Worm (Caenorhabditis elegans) whole organism, L4 larva: Measurements from ENCODE around the gene srh-219.
A peak's percentile ranks its signal among the peaks of the same experiment; 100 is the strongest.

Experiments used
- F10B5.3 ChIP-seq: sonication (generic microtip); optimal IDR thresholded peaks from 2 replicates; lab custom pipeline; 2016; ENCODE audit warnings: mild to moderate bottlenecking, missing genetic modification characterization, missing compliant biosample characterization
- F37D6.2 ChIP-seq: sonication (generic microtip); optimal IDR thresholded peaks from 2 replicates; lab custom pipeline; 2016; ENCODE audit warnings: mild to moderate bottlenecking, missing genetic modification characterization, missing compliant biosample characterization
- F49E8.2 ChIP-seq: sonication (generic microtip); optimal IDR thresholded peaks from 2 replicates; lab custom pipeline; 2016; ENCODE audit warnings: missing compliant biosample characterization, mild to moderate bottlenecking, missing genetic modification characterization, borderline replicate concordance
- T26A8.4 ChIP-seq: fragments of 200-800 bp; sonication (Bioruptor generic); IDR thresholded peaks from 2 replicates; pipeline ENCODE4 v1.3.6; 2022; ENCODE audit warnings: missing genetic modification characterization, missing compliant biosample characterization
- Y5F2A.4 ChIP-seq: fragments of 200-800 bp; sonication (Bioruptor generic); optimal IDR thresholded peaks from 2 replicates; lab custom pipeline; 2018; ENCODE audit warnings: mild to moderate bottlenecking, missing genetic modification characterization, missing compliant biosample characterization
- ama-1 ChIP-seq: fragments of 150-350 bp; optimal IDR thresholded peaks from 2 replicates; lab custom pipeline; 2014; ENCODE audit warnings: inconsistent platforms, mixed read lengths
- arid-1 ChIP-seq: fragments of 200-800 bp; sonication (Bioruptor generic); conservative IDR thresholded peaks from 2 replicates; pipeline ENCODE4 v1.3.6; 2022; ENCODE audit warnings: missing genetic modification reagents, missing genetic modification characterization, missing compliant biosample characterization
- attf-4 ChIP-seq: sonication (generic microtip); optimal IDR thresholded peaks from 3 replicates; lab custom pipeline; 2017; ENCODE audit warnings: missing biosample characterization, missing genetic modification characterization
- ceh-20 ChIP-seq: fragments of 200-800 bp; sonication (Bioruptor generic); IDR thresholded peaks from 2 replicates; pipeline ENCODE4 v1.3.6; 2022; ENCODE audit warnings: missing genetic modification reagents, missing genetic modification characterization, missing compliant biosample characterization
- ceh-62 ChIP-seq: sonication (generic microtip); optimal IDR thresholded peaks from 2 replicates; lab custom pipeline; 2017; ENCODE audit warnings: missing biosample characterization, missing genetic modification characterization
- ces-1 ChIP-seq: fragments of 150-350 bp; sonication (generic microtip); optimal IDR thresholded peaks from 4 replicates; lab custom pipeline; 2014; ENCODE audit warnings: missing biosample characterization, missing genetic modification reagents, missing genetic modification characterization
- daf-12 ChIP-seq: fragments of 150-350 bp; optimal IDR thresholded peaks from 2 replicates; lab custom pipeline; 2014; ENCODE audit warnings: missing biosample characterization, missing genetic modification reagents, missing genetic modification characterization
- daf-16 ChIP-seq, 3 experiments: sonication (generic microtip); optimal IDR thresholded peaks; 2 replicates each; lab custom pipeline; 2016 to 2017; ENCODE audit warnings: missing genetic modification characterization in 3 of 3, missing genetic modification reagents in 3 of 3, mild to moderate bottlenecking in 2 of 3, missing compliant biosample characterization in 2 of 3, missing biosample characterization in 1 of 3, moderate library complexity in 1 of 3
- daf-19 ChIP-seq: fragments of 200-800 bp; sonication (Bioruptor generic); conservative IDR thresholded peaks from 2 replicates; pipeline ENCODE4 v1.3.6; 2022; ENCODE audit warnings: missing genetic modification characterization, missing compliant biosample characterization
- dmd-6 ChIP-seq: fragments of 200-800 bp; sonication (Bioruptor generic); IDR thresholded peaks from 2 replicates; pipeline ENCODE4 v1.3.6; 2022; ENCODE audit warnings: missing genetic modification reagents, missing genetic modification characterization, missing compliant biosample characterization
- dmd-8 ChIP-seq: fragments of 200-800 bp; sonication (Bioruptor generic); IDR thresholded peaks from 2 replicates; pipeline ENCODE4 v1.3.6; 2022; ENCODE audit warnings: missing genetic modification characterization, missing compliant biosample characterization
- duxl-1 ChIP-seq: sonication (generic microtip); optimal IDR thresholded peaks from 2 replicates; lab custom pipeline; 2016; ENCODE audit warnings: mild to moderate bottlenecking, missing genetic modification characterization, moderate library complexity, missing compliant biosample characterization; ENCODE audit not compliant: poor library complexity
- dve-1 ChIP-seq: sonication (generic microtip); optimal IDR thresholded peaks from 2 replicates; lab custom pipeline; 2017; ENCODE audit warnings: antibody characterized with exemption, mild to moderate bottlenecking, missing genetic modification characterization, missing compliant biosample characterization; ENCODE audit not compliant: insufficient read depth
- egl-43 ChIP-seq: fragments of 200-800 bp; sonication (Bioruptor generic); IDR thresholded peaks from 2 replicates; pipeline ENCODE4 v1.3.6; 2022; ENCODE audit warnings: missing genetic modification reagents, missing genetic modification characterization, missing compliant biosample characterization
- hmg-1.1 ChIP-seq: fragments of 200-800 bp; sonication (Bioruptor generic); IDR thresholded peaks from 2 replicates; pipeline ENCODE4 v1.3.6; 2022; ENCODE audit warnings: missing genetic modification reagents, missing genetic modification characterization, missing compliant biosample characterization
- lim-7 ChIP-seq: fragments of 200-800 bp; sonication (Bioruptor generic); IDR thresholded peaks from 2 replicates; pipeline ENCODE4 v1.3.6; 2022; ENCODE audit warnings: missing genetic modification characterization, missing compliant biosample characterization
- lin-13 ChIP-seq: fragments of 150-350 bp; optimal IDR thresholded peaks from 2 replicates; lab custom pipeline; 2014; ENCODE audit warnings: missing biosample characterization, missing genetic modification reagents, missing genetic modification characterization
- lin-39 ChIP-seq: fragments of 150-350 bp; optimal IDR thresholded peaks from 2 replicates; lab custom pipeline; 2014; ENCODE audit warnings: missing biosample characterization, missing genetic modification reagents, missing genetic modification characterization
- lsy-2 ChIP-seq, 2 experiments: fragments of 150-350 bp in 1 of 2; sonication (generic microtip) in 1 of 2; optimal IDR thresholded peaks; 2 replicates each; lab custom pipeline; 2014 to 2017; ENCODE audit warnings: missing biosample characterization in 2 of 2, missing genetic modification characterization in 2 of 2
- mdl-1 ChIP-seq, 2 experiments: fragments of 150-350 bp in 1 of 2; sonication (generic microtip) in 1 of 2; optimal IDR thresholded peaks; 2 replicates each; lab custom pipeline; 2014 to 2017; ENCODE audit warnings: missing biosample characterization in 2 of 2, missing genetic modification characterization in 2 of 2
- mep-1 ChIP-seq: fragments of 150-350 bp; sonication (generic microtip); optimal IDR thresholded peaks from 3 replicates; lab custom pipeline; 2014; ENCODE audit warnings: missing biosample characterization, missing genetic modification characterization
- mes-2 ChIP-seq: sonication (generic microtip); optimal IDR thresholded peaks from 2 replicates; lab custom pipeline; 2016; ENCODE audit warnings: missing genotype, mild to moderate bottlenecking, missing genetic modification characterization, missing compliant biosample characterization; ENCODE audit not compliant: poor library complexity, severe bottlenecking
- nhr-10 ChIP-seq: fragments of 150-350 bp; optimal IDR thresholded peaks from 2 replicates; lab custom pipeline; 2014; ENCODE audit warnings: missing biosample characterization, missing genetic modification characterization
- nhr-102 ChIP-seq: sonication (generic microtip); optimal IDR thresholded peaks from 2 replicates; lab custom pipeline; 2016; ENCODE audit warnings: mild to moderate bottlenecking, missing genetic modification characterization, moderate library complexity, missing compliant biosample characterization
- nhr-41 ChIP-seq: fragments of 200-800 bp; sonication (Bioruptor generic); IDR thresholded peaks from 2 replicates; pipeline ENCODE4 v1.3.6; 2022; ENCODE audit warnings: missing genetic modification reagents, missing genetic modification characterization, missing compliant biosample characterization
- nhr-42 ChIP-seq: fragments of 200-800 bp; sonication (Bioruptor generic); IDR thresholded peaks from 2 replicates; pipeline ENCODE4 v1.3.6; 2022; ENCODE audit warnings: missing genetic modification characterization, missing compliant biosample characterization
- nhr-76 ChIP-seq: fragments of 150-350 bp; optimal IDR thresholded peaks from 2 replicates; lab custom pipeline; 2014; ENCODE audit warnings: missing biosample characterization, missing genetic modification characterization
- pha-4 ChIP-seq, 2 experiments: fragments of 150-350 bp in 1 of 2; fragments of 200-800 bp in 1 of 2; sonication (Bioruptor generic) in 1 of 2; IDR thresholded peaks in 1 of 2; optimal IDR thresholded peaks in 1 of 2; 2 replicates each; pipeline versions ENCODE4 v1.3.6 to Lab custom; 2014 to 2022; ENCODE audit warnings: missing genetic modification characterization in 2 of 2, missing genetic modification reagents in 2 of 2, missing biosample characterization in 1 of 2, missing compliant biosample characterization in 1 of 2
- php-3 ChIP-seq: fragments of 200-800 bp; sonication (Bioruptor generic); IDR thresholded peaks from 2 replicates; pipeline ENCODE4 v1.3.6; 2022; ENCODE audit warnings: missing genetic modification reagents, missing genetic modification characterization, missing compliant biosample characterization
- pqm-1 ChIP-seq: sonication (generic microtip); optimal IDR thresholded peaks from 2 replicates; lab custom pipeline; 2017; ENCODE audit warnings: missing biosample characterization, missing genetic modification characterization
- rbr-2 ChIP-seq: sonication (generic microtip); optimal IDR thresholded peaks from 2 replicates; lab custom pipeline; 2016; ENCODE audit warnings: missing genotype, missing genetic modification characterization, missing compliant biosample characterization
- saeg-2 ChIP-seq: fragments of 200-800 bp; sonication (Bioruptor generic); IDR thresholded peaks from 2 replicates; pipeline ENCODE4 v1.3.6; 2022; ENCODE audit warnings: missing genetic modification reagents, missing genetic modification characterization, missing compliant biosample characterization
- sdz-12 ChIP-seq: fragments of 200-800 bp; sonication (Bioruptor generic); optimal IDR thresholded peaks from 2 replicates; lab custom pipeline; 2018; ENCODE audit warnings: mild to moderate bottlenecking, missing genetic modification characterization, missing compliant biosample characterization
- skn-1 ChIP-seq: fragments of 150-350 bp; optimal IDR thresholded peaks from 2 replicates; lab custom pipeline; 2014; ENCODE audit warnings: missing biosample characterization, missing genetic modification characterization
- snpc-4 ChIP-seq: fragments of 150-350 bp; optimal IDR thresholded peaks from 2 replicates; lab custom pipeline; 2014; ENCODE audit warnings: missing biosample characterization, missing genetic modification characterization
- spr-3 ChIP-seq: fragments of 200-800 bp; sonication (Bioruptor generic); optimal IDR thresholded peaks from 2 replicates; lab custom pipeline; 2018; ENCODE audit warnings: mild to moderate bottlenecking, missing genetic modification characterization, missing compliant biosample characterization
- tra-1 ChIP-seq: fragments of 200-800 bp; sonication (Bioruptor generic); IDR thresholded peaks from 2 replicates; pipeline ENCODE4 v1.3.6; 2022; ENCODE audit warnings: missing genetic modification reagents, missing genetic modification characterization, missing compliant biosample characterization
- unc-130 ChIP-seq: sonication (generic microtip); optimal IDR thresholded peaks from 2 replicates; lab custom pipeline; 2016; ENCODE audit warnings: missing genetic modification reagents, missing genetic modification characterization, missing compliant biosample characterization
- unc-62 ChIP-seq, 3 experiments: fragments of 150-350 bp in 1 of 3; sonication (generic microtip); optimal IDR thresholded peaks in 2 of 3; peaks in 1 of 3; 1 replicate in 1 of 3; 2 replicates in 2 of 3; lab custom pipeline; 2014 to 2017; ENCODE audit warnings: missing biosample characterization in 3 of 3, missing genetic modification characterization in 3 of 3, missing genetic modification reagents in 3 of 3, missing genotype in 1 of 3
- zag-1 ChIP-seq: fragments of 150-350 bp; optimal IDR thresholded peaks from 2 replicates; lab custom pipeline; 2014; ENCODE audit warnings: missing biosample characterization, missing genetic modification characterization
- ztf-11 ChIP-seq: fragments of 150-350 bp; optimal IDR thresholded peaks from 2 replicates; lab custom pipeline; 2014; ENCODE audit warnings: missing biosample characterization, missing genetic modification characterization
- ztf-7 ChIP-seq: fragments of 150-350 bp; optimal IDR thresholded peaks from 2 replicates; lab custom pipeline; 2014; ENCODE audit warnings: missing biosample characterization, missing genetic modification characterization

The srh-219 gene

DNA sequence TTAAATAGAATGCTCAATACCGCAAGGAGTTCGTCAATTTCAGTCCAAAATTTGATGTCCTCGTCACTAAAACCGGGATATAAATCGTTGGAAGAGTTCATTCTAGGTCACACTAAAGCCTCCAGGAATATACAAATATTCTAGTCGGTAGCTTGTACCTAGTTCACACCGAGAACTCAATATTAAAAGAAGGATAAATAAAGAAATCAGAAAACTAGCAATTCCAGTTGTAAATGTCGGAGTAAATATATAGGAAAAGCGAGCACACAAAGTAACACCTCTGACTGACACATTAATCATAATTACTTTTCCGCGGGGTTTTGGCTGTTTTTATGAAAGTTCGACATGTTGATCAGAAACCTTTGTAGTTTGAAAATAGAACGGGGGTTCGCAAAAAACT is 43.8 kb upstream of the srh-219 start, which contains the start of gene srw-33:
Gene srw-33, minus strand, starts transcription at position 101 of the 400 bp plus-strand sequence.
- TF ChIP-seq snpc-4 (no peak), ces-1 (no peak), pha-4 (GFP tag; IDR thresholded peaks at IDR 0.05; lab: Robert Waterston, UW) (no peak), pha-4 (tag; optimal IDR thresholded peaks at IDR 0.05; lab: Kevin White, UChicago) (no peak), ztf-7 (tag; lab: Kevin White, UChicago) (no peak), lin-39 (tag; lab: Kevin White, UChicago) (no peak)
- TF ChIP-seq, all 104 proteins: peak for 0

DNA sequence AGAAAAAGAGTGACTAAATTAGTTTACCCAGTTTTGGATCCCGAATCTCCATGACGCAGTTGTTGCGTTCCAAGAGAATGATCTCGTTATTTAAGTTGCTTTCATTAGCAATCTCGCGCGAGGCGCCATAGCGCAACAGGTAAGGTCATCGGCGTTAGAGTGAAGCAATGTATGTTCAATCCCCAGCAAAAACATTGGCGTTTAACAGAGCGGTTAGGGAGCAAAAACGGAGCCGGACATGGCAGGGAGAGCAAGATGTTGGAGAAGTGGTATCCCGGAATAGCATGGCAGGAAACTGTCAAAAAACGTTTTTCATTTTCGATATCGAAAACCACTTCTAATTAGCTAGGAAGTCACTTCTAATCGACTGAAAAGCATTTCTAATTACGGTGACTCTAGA is 40.9 kb upstream of the srh-219 start:
- TF ChIP-seq lim-7 (GFP tag; lab: Robert Waterston, UW): peak; percentile 77
- no peak for TF ChIP-seq spr-3 (GFP tag; lab: Kevin White, UChicago)
- TF ChIP-seq daf-12 (tag; lab: Kevin White, UChicago): no peak
- no peak for TF ChIP-seq ztf-11 (tag; lab: Kevin White, UChicago)
- 0 out of 2 replicates have a peak, but pooled peaks have one; percentile 26 for TF ChIP-seq nhr-42 (GFP tag; lab: Robert Waterston, UW)
- TF ChIP-seq php-3 (GFP tag; lab: Robert Waterston, UW): 0 out of 2 replicates have a peak, but pooled peaks have one; percentile 41
- TF ChIP-seq egl-43: peak; percentile 89; the same call in 1 of the 2 replicates
- TF ChIP-seq unc-130 (GFP tag; lab: Kevin White, UChicago): no peak
- TF ChIP-seq mep-1 (tag; lab: Kevin White, UChicago): no peak
- no peak for TF ChIP-seq skn-1 (tag; lab: Kevin White, UChicago)
- no peak for TF ChIP-seq ceh-62 (tag; lab: Kevin White, UChicago)
- no peak for TF ChIP-seq lin-39 (tag; lab: Kevin White, UChicago)
- TF ChIP-seq lsy-2 (tag; optimal IDR thresholded peaks at IDR 0.05; lab: Kevin White, UChicago): no peak
- TF ChIP-seq nhr-102 (tag; lab: Kevin White, UChicago): no peak
- TF ChIP-seq duxl-1 (tag; lab: Kevin White, UChicago): no peak
- TF ChIP-seq saeg-2 (GFP tag; lab: Robert Waterston, UW): no peak
- no peak for TF ChIP-seq sdz-12
- no peak for TF ChIP-seq F49E8.2 (tag; lab: Kevin White, UChicago)
- no peak for TF ChIP-seq lin-13
- TF ChIP-seq F37D6.2 (tag; lab: Kevin White, UChicago): no peak
- TF ChIP-seq F10B5.3 (tag; lab: Kevin White, UChicago): no peak
- TF ChIP-seq dve-1 (tag; lab: Kevin White, UChicago): no peak
- TF ChIP-seq zag-1 (tag; lab: Kevin White, UChicago): no peak
- TF ChIP-seq snpc-4: no peak
- TF ChIP-seq Y5F2A.4 (GFP tag; lab: Kevin White, UChicago): no peak
- peak in 1 of 2 experiments; percentile 37 for TF ChIP-seq daf-16 (GFP tag; optimal IDR thresholded peaks at IDR 0.05; lab: Kevin White, UChicago)
- TF ChIP-seq daf-16 (tag; optimal IDR thresholded peaks at IDR 0.05; lab: Kevin White, UChicago): no peak
- no peak for TF ChIP-seq ama-1 (lab: Kevin White, UChicago)
- TF ChIP-seq pha-4 (GFP tag; IDR thresholded peaks at IDR 0.05; lab: Robert Waterston, UW): no peak
- TF ChIP-seq pha-4 (tag; optimal IDR thresholded peaks at IDR 0.05; lab: Kevin White, UChicago): no peak
- no peak for TF ChIP-seq dmd-6 (GFP tag; lab: Robert Waterston, UW)
- no peak for TF ChIP-seq unc-62 (GFP tag; optimal IDR thresholded peaks at IDR 0.05 in 1 of 2; lab: Kevin White, UChicago)
- no peak for TF ChIP-seq unc-62 (tag; optimal IDR thresholded peaks at IDR 0.05; lab: Kevin White, UChicago)
- TF ChIP-seq mdl-1 (tag; optimal IDR thresholded peaks at IDR 0.05; lab: Kevin White, UChicago): no peak
- no peak for TF ChIP-seq tra-1 (GFP tag; lab: Robert Waterston, UW)
- peak; percentile 87 for TF ChIP-seq dmd-8
- TF ChIP-seq T26A8.4 (GFP tag; lab: Robert Waterston, UW): no peak
- no peak for TF ChIP-seq ceh-20 (GFP tag; lab: Robert Waterston, UW)
- TF ChIP-seq mes-2: peak; percentile 45
- peak; percentile 75; the same call in 1 of the 2 replicates for TF ChIP-seq arid-1 (GFP tag; lab: Robert Waterston, UW)
- no peak for TF ChIP-seq pqm-1 (tag; lab: Kevin White, UChicago)
- TF ChIP-seq nhr-10 (tag; lab: Kevin White, UChicago): no peak
- no peak for TF ChIP-seq nhr-76
- no peak for TF ChIP-seq nhr-41 (GFP tag; lab: Robert Waterston, UW)
- no peak for TF ChIP-seq attf-4 (tag; lab: Kevin White, UChicago)
- no peak for TF ChIP-seq hmg-1.1
- TF ChIP-seq rbr-2 (tag; lab: Kevin White, UChicago): no peak
- TF ChIP-seq daf-19 (GFP tag; lab: Robert Waterston, UW): peak; percentile 69; the same call in 1 of the 2 replicates
- no peak for TF ChIP-seq ztf-7 (tag; lab: Kevin White, UChicago)
